Worm (Caenorhabditis elegans): ENCODE results near the gene pmpl-1.
A peak's percentile ranks its signal among the peaks of the same experiment; 100 is the strongest.

ce11 chrX:3788483-3788882 lies 657 bp downstream of the pmpl-1 start:
- no peak for TF ChIP-seq pag-3 (tag; optimal IDR thresholded peaks at IDR 0.05; ENCODE audit: borderline replicate concordance, insufficient read depth)
- no peak for TF ChIP-seq ztf-11 (tag; optimal IDR thresholded peaks at IDR 0.05)
- peak in 2 of 3 experiments; percentile 2 to 18 for TF ChIP-seq dpl-1 (GFP tag; optimal IDR thresholded peaks at IDR 0.05)
- no peak for TF ChIP-seq nhr-11 (tag; optimal IDR thresholded peaks at IDR 0.05)
- peak; percentile 56 for TF ChIP-seq xbp-1 (tag; optimal IDR thresholded peaks at IDR 0.05)
